Worm (Caenorhabditis elegans): ENCODE measurements around the gene ZK945.6.

DNA sequence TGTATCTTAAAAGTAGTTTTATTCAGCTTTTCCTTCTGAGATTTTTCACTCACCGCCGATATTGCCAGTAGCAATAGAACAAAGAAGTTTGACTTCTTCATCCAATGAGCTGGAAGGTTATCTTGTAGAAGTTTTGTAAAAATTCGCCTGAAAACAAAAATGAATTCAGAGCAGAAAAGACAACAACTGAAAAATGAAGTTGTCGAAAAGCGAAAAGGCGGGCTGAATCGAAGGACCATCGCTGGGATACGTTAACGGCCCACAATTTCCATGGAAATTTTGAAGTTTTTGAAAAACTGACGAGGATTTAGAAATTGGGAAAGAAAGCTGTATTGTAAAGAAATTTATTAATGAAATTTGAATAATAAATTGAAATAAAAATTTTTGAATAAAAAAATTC is 15.0 kb upstream of the ZK945.6 start, which contains the start of gene lov-1:
- TF ChIP-seq F13H6.1 (tag; optimal IDR thresholded peaks at IDR 0.05) (no peak), pqm-1 (tag; optimal IDR thresholded peaks at IDR 0.05) (no peak), ceh-22 (tag; optimal IDR thresholded peaks at IDR 0.05) (no peak), pax-1 (tag; optimal IDR thresholded peaks at IDR 0.05) (no peak), hlh-13 (GFP tag; optimal IDR thresholded peaks at IDR 0.05) (no peak), ceh-2 (tag; optimal IDR thresholded peaks at IDR 0.05) (no peak), ceh-48 (tag; optimal IDR thresholded peaks at IDR 0.05) (no peak), pha-4 (tag; optimal IDR thresholded peaks at IDR 0.05) (no peak), dve-1 (tag; optimal IDR thresholded peaks at IDR 0.05) (no peak), fkh-10 (GFP tag; optimal IDR thresholded peaks at IDR 0.05) (no peak), ztf-16 (tag; optimal IDR thresholded peaks at IDR 0.05) (no peak), hlh-8 (tag; optimal IDR thresholded peaks at IDR 0.05) (no peak)
